Fruit fly (Drosophila melanogaster) whole organism, embryonic: ENCODE measurements around the gene ND-39.

Experiments
- ATbp ChIP-seq: fragments of 200-800 bp; sonication (Bioruptor generic); optimal IDR thresholded peaks from 2 replicates; lab custom pipeline; 2017; ENCODE audit warnings: missing biosample characterization, mild to moderate bottlenecking, missing genetic modification characterization, missing genetic modification reagents
- BtbVII ChIP-seq: fragments of 200-800 bp; sonication (Bioruptor generic); optimal IDR thresholded peaks from 3 replicates; lab custom pipeline; 2017; ENCODE audit warnings: missing biosample characterization, mild to moderate bottlenecking, missing genetic modification characterization
- CG10543 ChIP-seq: fragments of 200-800 bp; sonication (Bioruptor generic); optimal IDR thresholded peaks from 3 replicates; lab custom pipeline; 2017; ENCODE audit warnings: missing biosample characterization, mild to moderate bottlenecking, missing genetic modification characterization, moderate library complexity
- CG10565 ChIP-seq: fragments of 200-800 bp; sonication (Bioruptor generic); optimal IDR thresholded peaks from 3 replicates; lab custom pipeline; 2016; ENCODE audit warnings: missing biosample characterization, mild to moderate bottlenecking, missing genetic modification characterization
- CG10959 ChIP-seq: fragments of 200-800 bp; sonication (Bioruptor generic); IDR thresholded peaks from 2 replicates; pipeline ENCODE4 v1.3.6; 2022; ENCODE audit warnings: missing biosample characterization, missing genetic modification characterization
- CG10979 ChIP-seq: fragments of 200-800 bp; sonication (Bioruptor generic); optimal IDR thresholded peaks from 2 replicates; lab custom pipeline; 2018; ENCODE audit warnings: missing biosample characterization, mild to moderate bottlenecking, missing genetic modification characterization, moderate library complexity
- CG11504 ChIP-seq: fragments of 200-800 bp; sonication (Bioruptor generic); optimal IDR thresholded peaks from 3 replicates; lab custom pipeline; 2019; ENCODE audit warnings: missing biosample characterization, mild to moderate bottlenecking, missing genetic modification characterization, moderate library complexity
- CG14965 ChIP-seq: fragments of 200-800 bp; sonication (Bioruptor generic); optimal IDR thresholded peaks from 2 replicates; lab custom pipeline; 2016; ENCODE audit warnings: missing biosample characterization, missing genetic modification characterization, borderline replicate concordance
- CG15073 ChIP-seq: fragments of 200-800 bp; sonication (Bioruptor generic); optimal IDR thresholded peaks from 2 replicates; lab custom pipeline; 2016; ENCODE audit warnings: missing biosample characterization, missing genetic modification characterization
- CG15514 ChIP-seq: fragments of 200-800 bp; sonication (Bioruptor generic); optimal IDR thresholded peaks from 3 replicates; lab custom pipeline; 2017; ENCODE audit warnings: missing biosample characterization, missing genetic modification characterization, mild to moderate bottlenecking, moderate library complexity, missing genetic modification reagents
- CG17361 ChIP-seq: fragments of 200-800 bp; sonication (Bioruptor generic); IDR thresholded peaks from 3 replicates; pipeline ENCODE4 v1.3.6; 2022; ENCODE audit warnings: missing biosample characterization, missing genetic modification characterization
- CG1832 ChIP-seq: fragments of 200-800 bp; sonication (Bioruptor generic); optimal IDR thresholded peaks from 2 replicates; lab custom pipeline; 2017; ENCODE audit warnings: missing biosample characterization, mild to moderate bottlenecking, missing genetic modification characterization, inconsistent platforms
- CG2129 ChIP-seq: fragments of 200-800 bp; sonication (Bioruptor generic); IDR thresholded peaks from 2 replicates; pipeline ENCODE4 v1.3.6; 2022; ENCODE audit warnings: missing biosample characterization, missing genetic modification characterization; ENCODE audit not compliant: partially characterized antibody
- CG33213 ChIP-seq: fragments of 200-800 bp; sonication (Bioruptor generic); optimal IDR thresholded peaks from 3 replicates; lab custom pipeline; 2016; ENCODE audit warnings: missing biosample characterization, missing genetic modification characterization
- CG33557 ChIP-seq: fragments of 200-800 bp; sonication (Bioruptor generic); optimal IDR thresholded peaks from 2 replicates; lab custom pipeline; 2019; ENCODE audit warnings: missing biosample characterization, mild to moderate bottlenecking, missing genetic modification characterization, moderate library complexity
- CG34224 ChIP-seq: fragments of 200-800 bp; sonication (Bioruptor generic); IDR thresholded peaks from 3 replicates; pipeline ENCODE4 v1.3.6; 2022; ENCODE audit warnings: missing biosample characterization, missing genetic modification characterization; ENCODE audit not compliant: partially characterized antibody
- CG3995 ChIP-seq: fragments of 200-800 bp; sonication (Bioruptor generic); optimal IDR thresholded peaks from 3 replicates; lab custom pipeline; 2016; ENCODE audit warnings: missing biosample characterization, missing genetic modification characterization
- CG4360 ChIP-seq: fragments of 200-800 bp; sonication (Bioruptor generic); IDR thresholded peaks from 2 replicates; pipeline ENCODE4 v1.3.6; 2022; ENCODE audit warnings: missing biosample characterization, missing genetic modification characterization
- CG7786 ChIP-seq: fragments of 200-800 bp; sonication (Bioruptor generic); optimal IDR thresholded peaks from 2 replicates; lab custom pipeline; 2016; ENCODE audit warnings: missing biosample characterization, missing genetic modification characterization
- CG7839 ChIP-seq: fragments of 200-800 bp; sonication (Bioruptor generic); optimal IDR thresholded peaks from 3 replicates; lab custom pipeline; 2018; ENCODE audit warnings: missing biosample characterization, mild to moderate bottlenecking, missing genetic modification characterization, moderate library complexity
- CG8924 ChIP-seq: fragments of 200-800 bp; optimal IDR thresholded peaks from 3 replicates; lab custom pipeline; 2019; ENCODE audit warnings: missing biosample characterization, mild to moderate bottlenecking, missing genetic modification characterization, moderate library complexity
- CG9215 ChIP-seq: fragments of 200-800 bp; sonication (Bioruptor generic); IDR thresholded peaks from 2 replicates; pipeline ENCODE4 v1.3.6; 2022; ENCODE audit warnings: missing biosample characterization, missing genetic modification characterization
- D ChIP-seq, 2 experiments: fragments of 200-800 bp in 1 of 2; fragments of >200 bp in 1 of 2; sonication (Bioruptor generic) in 1 of 2; optimal IDR thresholded peaks; 2 replicates in 1 of 2; 3 replicates in 1 of 2; lab custom pipeline; 2017; ENCODE audit warnings: mild to moderate bottlenecking in 1 of 2, missing biosample characterization in 1 of 2, missing genetic modification characterization in 1 of 2, missing genetic modification reagents in 1 of 2
- Fer3 ChIP-seq: fragments of 200-800 bp; sonication (Bioruptor generic); optimal IDR thresholded peaks from 2 replicates; lab custom pipeline; 2018; ENCODE audit warnings: missing biosample characterization, mild to moderate bottlenecking, missing genetic modification characterization, moderate library complexity
- Hmr ChIP-seq: fragments of 200-800 bp; sonication (Bioruptor generic); optimal IDR thresholded peaks from 3 replicates; lab custom pipeline; 2017; ENCODE audit warnings: mild to moderate bottlenecking, missing biosample characterization, missing genetic modification reagents, missing genetic modification characterization
- Hsf ChIP-seq: fragments of 200-800 bp; sonication (Bioruptor generic); optimal IDR thresholded peaks from 3 replicates; lab custom pipeline; 2016; ENCODE audit warnings: missing biosample characterization, missing genetic modification characterization
- Lim3 ChIP-seq: fragments of 200-800 bp; sonication (Bioruptor generic); IDR thresholded peaks from 2 replicates; pipeline ENCODE4 v1.3.6; 2022; ENCODE audit warnings: missing biosample characterization, missing genetic modification characterization
- Sox102F ChIP-seq: fragments of 200-800 bp; sonication (Bioruptor generic); optimal IDR thresholded peaks from 2 replicates; lab custom pipeline; 2018; ENCODE audit warnings: missing biosample characterization, mild to moderate bottlenecking, missing genetic modification characterization, moderate library complexity
- Taf1 ChIP-seq: fragments of 200-800 bp; sonication (Bioruptor generic); IDR thresholded peaks from 2 replicates; pipeline ENCODE4 v1.3.6; 2022; ENCODE audit warnings: missing biosample characterization, missing genetic modification characterization
- Vsx1 ChIP-seq: fragments of 200-800 bp; sonication (Bioruptor generic); optimal IDR thresholded peaks from 2 replicates; lab custom pipeline; 2017; ENCODE audit warnings: missing biosample characterization, mild to moderate bottlenecking, missing genetic modification characterization, missing genetic modification reagents
- ab ChIP-seq: fragments of 200-800 bp; sonication (Bioruptor generic); optimal IDR thresholded peaks from 2 replicates; lab custom pipeline; 2016; ENCODE audit warnings: missing biosample characterization, missing genetic modification characterization
- chn ChIP-seq: fragments of 200-800 bp; sonication (Bioruptor generic); optimal IDR thresholded peaks from 2 replicates; lab custom pipeline; 2016; ENCODE audit warnings: missing biosample characterization, missing genetic modification characterization
- dysf ChIP-seq: fragments of 200-800 bp; sonication (Bioruptor generic); IDR thresholded peaks from 3 replicates; pipeline ENCODE4 v1.3.6; 2022; ENCODE audit warnings: missing biosample characterization, missing genetic modification characterization
- gce ChIP-seq: fragments of 200-800 bp; sonication (Bioruptor generic); IDR thresholded peaks from 3 replicates; pipeline ENCODE4 v1.3.6; 2022; ENCODE audit warnings: missing biosample characterization, missing genetic modification characterization
- grau ChIP-seq: fragments of 200-800 bp; optimal IDR thresholded peaks from 3 replicates; lab custom pipeline; 2019; ENCODE audit warnings: missing biosample characterization, mild to moderate bottlenecking, missing genetic modification characterization, moderate library complexity
- insv ChIP-seq, 2 experiments: fragments of 200-800 bp; sonication (Bioruptor generic); optimal IDR thresholded peaks; 3 replicates each; lab custom pipeline; 2016 to 2018; ENCODE audit warnings: missing biosample characterization in 2 of 2, missing genetic modification characterization in 2 of 2
- jigr1 ChIP-seq: fragments of 200-800 bp; sonication (Bioruptor generic); IDR thresholded peaks from 3 replicates; pipeline ENCODE4 v1.3.6; 2022; ENCODE audit warnings: missing biosample characterization, missing genetic modification characterization
- luna ChIP-seq: fragments of 200-800 bp; sonication (Bioruptor generic); optimal IDR thresholded peaks from 2 replicates; lab custom pipeline; 2016; ENCODE audit warnings: missing biosample characterization, missing genetic modification characterization
- nmo ChIP-seq: fragments of 200-800 bp; sonication (Bioruptor generic); optimal IDR thresholded peaks from 2 replicates; lab custom pipeline; 2018; ENCODE audit warnings: missing biosample characterization, mild to moderate bottlenecking, missing genetic modification characterization, moderate library complexity
- row ChIP-seq: fragments of 200-800 bp; sonication (Bioruptor generic); IDR thresholded peaks from 3 replicates; pipeline ENCODE4 v1.3.6; 2022; ENCODE audit warnings: missing biosample characterization, missing genetic modification characterization
- seq ChIP-seq: fragments of 200-800 bp; sonication (Bioruptor generic); IDR thresholded peaks from 2 replicates; pipeline ENCODE4 v1.3.6; 2022; ENCODE audit warnings: missing biosample characterization, missing genetic modification characterization
- sima ChIP-seq: fragments of 200-800 bp; sonication (Bioruptor generic); optimal IDR thresholded peaks from 2 replicates; lab custom pipeline; 2016; ENCODE audit warnings: missing biosample characterization, missing genetic modification characterization
- sisA ChIP-seq: fragments of 200-800 bp; sonication (Bioruptor generic); IDR thresholded peaks from 2 replicates; pipeline ENCODE4 v1.3.6; 2022; ENCODE audit warnings: missing biosample characterization, missing genetic modification characterization
- tap ChIP-seq: fragments of 200-800 bp; optimal IDR thresholded peaks from 3 replicates; lab custom pipeline; 2019; ENCODE audit warnings: missing biosample characterization, mild to moderate bottlenecking, missing genetic modification characterization, moderate library complexity
- twi ChIP-seq: fragments of 200-800 bp; optimal IDR thresholded peaks from 2 replicates; lab custom pipeline; 2019; ENCODE audit warnings: missing biosample characterization, mild to moderate bottlenecking, missing genetic modification characterization, moderate library complexity
- unpg ChIP-seq: fragments of 200-800 bp; sonication (Bioruptor generic); optimal IDR thresholded peaks from 3 replicates; lab custom pipeline; 2018; ENCODE audit warnings: missing biosample characterization, mild to moderate bottlenecking, missing genetic modification characterization, moderate library complexity
- wor ChIP-seq: fragments of 200-800 bp; sonication (Bioruptor generic); IDR thresholded peaks from 2 replicates; pipeline ENCODE4 v1.3.6; 2022; ENCODE audit warnings: missing biosample characterization, missing genetic modification characterization
- yki ChIP-seq: fragments of >200 bp; optimal IDR thresholded peaks from 3 replicates; lab custom pipeline; 2018
- zen ChIP-seq: fragments of 200-800 bp; sonication (Bioruptor generic); optimal IDR thresholded peaks from 3 replicates; lab custom pipeline; 2018; ENCODE audit warnings: missing biosample characterization, mild to moderate bottlenecking, missing genetic modification characterization, moderate library complexity

Gene ND-39

DNA sequence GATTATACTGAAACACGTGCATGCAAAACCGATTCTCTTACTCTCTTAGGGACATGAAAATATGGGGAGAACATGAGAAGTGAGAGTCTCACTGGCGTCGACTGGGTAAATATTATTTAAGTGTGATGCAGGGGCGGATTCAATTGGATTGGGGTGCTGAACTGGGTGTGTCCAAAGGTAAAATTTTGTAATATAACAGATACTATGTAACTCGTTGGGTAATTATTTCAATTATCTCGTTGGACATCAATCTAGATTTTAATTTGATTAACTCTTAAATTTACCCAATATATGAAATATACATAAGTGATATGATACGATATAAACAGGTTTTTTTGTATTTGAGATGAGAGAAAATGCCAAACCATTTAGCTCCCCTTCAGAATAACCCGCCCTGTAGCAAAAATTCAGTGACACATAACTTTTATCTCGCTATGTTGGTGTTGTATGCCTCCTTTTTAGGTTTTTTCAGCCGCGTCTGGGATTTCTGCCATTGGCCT is 16.3 kb downstream of the ND-39 start (continued):
- peak; percentile 94 for TF ChIP-seq Hsf (GFP tag; lab: Kevin White, UChicago)
- TF ChIP-seq insv (GFP tag; optimal IDR thresholded peaks at IDR 0.05; lab: Kevin White, UChicago) = peak in 1 of 2 experiments; percentile 56
- TF ChIP-seq CG7786 (GFP tag; lab: Kevin White, UChicago) = peak; percentile 94
- peak; percentile 48 for TF ChIP-seq sima (GFP tag; lab: Kevin White, UChicago)
- 0 out of 2 replicates have a peak, but pooled peaks have one; percentile 12 for TF ChIP-seq CG4360 (GFP tag; lab: Robert Waterston, UW)
- peak; percentile 79 for TF ChIP-seq CG33557
- TF ChIP-seq sisA (GFP tag; lab: Robert Waterston, UW) = peak; percentile 90
- peak; percentile 88 for TF ChIP-seq Sox102F (GFP tag; lab: Kevin White, UChicago)
- peak; percentile 88 for TF ChIP-seq unpg
- TF ChIP-seq CG10959 = peak; percentile 83
- TF ChIP-seq CG2129 = no peak
- peak; percentile 81 for TF ChIP-seq CG33213 (GFP tag; lab: Kevin White, UChicago)
- peak; percentile 91 for TF ChIP-seq chn (GFP tag; lab: Kevin White, UChicago)
- TF ChIP-seq seq (GFP tag; lab: Robert Waterston, UW) = peak; percentile 91
- TF ChIP-seq Taf1 (GFP tag; lab: Robert Waterston, UW) = peak; percentile 96
- peak; percentile 80 for TF ChIP-seq ab (GFP tag; lab: Kevin White, UChicago)
- TF ChIP-seq CG34224 (GFP tag; lab: Robert Waterston, UW) = peak; percentile 52; the same call in 1 of the 3 replicates
- peak; percentile 83 for TF ChIP-seq zen (tag; lab: Kevin White, UChicago)
- no peak for TF ChIP-seq twi (tag; lab: Kevin White, UChicago)
- peak; percentile 95 for TF ChIP-seq CG10543 (GFP tag; lab: Kevin White, UChicago)
- peak; percentile 94 for TF ChIP-seq nmo
- peak; percentile 89 for TF ChIP-seq CG8924 (tag; lab: Kevin White, UChicago)
- peak; percentile 73; the same call in 1 of the 3 replicates for TF ChIP-seq gce (GFP tag; lab: Robert Waterston, UW)
- peak; percentile 21 for TF ChIP-seq CG14965
- TF ChIP-seq CG1832 (GFP tag; lab: Kevin White, UChicago) = no peak
- peak; percentile 96 for TF ChIP-seq Fer3 (tag; lab: Kevin White, UChicago)
- TF ChIP-seq CG15514 (GFP tag; lab: Kevin White, UChicago) = peak; percentile 90
- 0 out of 2 replicates have a peak, but pooled peaks have one; percentile 46 for TF ChIP-seq Lim3 (GFP tag; lab: Robert Waterston, UW)
- TF ChIP-seq CG10565 = peak; percentile 18
- peak; percentile 56 for TF ChIP-seq tap
- peak; percentile 23 for TF ChIP-seq CG15073 (GFP tag; lab: Kevin White, UChicago)
- TF ChIP-seq CG11504 = peak; percentile 93
- TF ChIP-seq luna (GFP tag; lab: Kevin White, UChicago) = peak; percentile 92
- TF ChIP-seq BtbVII (GFP tag; lab: Kevin White, UChicago) = peak; percentile 94
- TF ChIP-seq CG17361 = peak; percentile 93
- peak; percentile 97 for TF ChIP-seq row (GFP tag; lab: Robert Waterston, UW)
- no peak for TF ChIP-seq D (optimal IDR thresholded peaks at IDR 0.05; lab: Kevin White, UChicago)
- peak; percentile 84 for TF ChIP-seq D (GFP tag; optimal IDR thresholded peaks at IDR 0.05; lab: Kevin White, UChicago)
- peak; percentile 97 for TF ChIP-seq CG9215 (GFP tag; lab: Robert Waterston, UW)
- peak; percentile 93 for TF ChIP-seq grau (tag; lab: Kevin White, UChicago)
- peak; percentile 97 for TF ChIP-seq Hmr
- peak; percentile 79 for TF ChIP-seq CG3995
- peak; percentile 42; the same call in 1 of the 2 replicates for TF ChIP-seq wor (GFP tag; lab: Robert Waterston, UW)
- peak; percentile 97 for TF ChIP-seq dysf
- TF ChIP-seq yki = no peak
- peak; percentile 72 for TF ChIP-seq ATbp
- TF ChIP-seq Vsx1 (GFP tag; lab: Kevin White, UChicago) = peak; percentile 81
- TF ChIP-seq CG7839 (tag; lab: Kevin White, UChicago) = peak; percentile 96
- peak; percentile 88 for TF ChIP-seq CG10979 (tag; lab: Kevin White, UChicago)
- peak; percentile 85; the same call in 2 of the 3 replicates for TF ChIP-seq jigr1
